Fruit fly (Drosophila melanogaster): ENCODE measurements around the gene dj-1beta.

DNA sequence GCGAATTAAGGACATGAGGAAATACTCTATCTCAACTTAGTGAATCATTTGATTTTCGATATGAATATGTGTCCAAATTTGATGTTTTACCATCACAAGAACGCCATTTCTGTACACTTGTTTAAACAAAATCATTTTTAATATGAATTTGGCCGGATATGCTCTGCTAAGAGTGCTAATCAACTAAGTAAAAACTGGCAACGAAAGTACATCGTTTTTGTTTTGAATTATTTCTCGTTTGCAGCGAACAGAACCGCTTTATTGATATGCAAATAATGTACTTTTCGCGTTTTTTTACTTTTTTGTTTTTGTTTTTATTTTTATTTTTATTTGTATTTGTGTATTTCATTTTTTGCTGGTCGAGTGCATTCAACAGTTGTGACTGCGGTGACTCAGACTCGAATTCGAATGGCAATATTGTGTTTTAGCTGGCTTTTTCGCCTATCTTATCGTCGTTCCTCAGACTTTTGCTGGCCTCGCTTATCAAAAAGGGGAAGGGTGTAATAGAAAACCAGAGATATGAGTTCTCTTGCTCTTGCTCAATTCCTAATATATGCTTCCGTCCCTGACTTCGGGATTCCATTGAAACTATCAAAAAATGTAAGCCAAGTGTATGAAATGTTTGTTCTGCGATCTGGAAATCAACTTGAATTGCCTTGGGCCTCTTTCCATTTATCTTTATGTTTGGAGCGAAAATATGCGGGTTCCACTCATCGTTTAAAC lies 4.5 kb downstream of the dj-1beta start:
- TF ChIP-seq Myc (optimal IDR thresholded peaks at IDR 0.05) (no peak), insv (optimal IDR thresholded peaks at IDR 0.05) (no peak), ttk (optimal IDR thresholded peaks at IDR 0.05) (no peak), Sin3A (optimal IDR thresholded peaks at IDR 0.05) (no peak), psq (optimal IDR thresholded peaks at IDR 0.05) (no peak), h (optimal IDR thresholded peaks at IDR 0.05) (no peak)
